Worm (Caenorhabditis elegans) whole organism, L1 larva: ENCODE measurements around the gene C05D9.7.

Experiments
- F16B12.6 ChIP-seq: fragments of 150-350 bp; optimal IDR thresholded peaks from 2 replicates; lab custom pipeline; 2014; ENCODE audit warnings: missing biosample characterization, missing genetic modification characterization
- aha-1 ChIP-seq: fragments of 150-350 bp; optimal IDR thresholded peaks from 2 replicates; lab custom pipeline; 2014; ENCODE audit warnings: missing biosample characterization, missing genetic modification characterization
- alr-1 ChIP-seq: fragments of 200-800 bp; sonication (Bioruptor generic); optimal IDR thresholded peaks from 2 replicates; lab custom pipeline; 2018; ENCODE audit warnings: borderline replicate concordance, mild to moderate bottlenecking, missing genetic modification characterization, missing compliant biosample characterization
- ama-1 ChIP-seq: fragments of 150-350 bp; optimal IDR thresholded peaks from 2 replicates; lab custom pipeline; 2014
- blmp-1 ChIP-seq: fragments of 150-350 bp; optimal IDR thresholded peaks from 2 replicates; lab custom pipeline; 2014; ENCODE audit warnings: missing biosample characterization, missing genetic modification characterization
- ceh-82 ChIP-seq, 3 experiments: fragments of 150-350 bp in 1 of 3; sonication (generic microtip) in 2 of 3; optimal IDR thresholded peaks; 2 replicates each; lab custom pipeline; 2014 to 2017; ENCODE audit warnings: missing biosample characterization in 3 of 3, missing genetic modification characterization in 3 of 3
- ceh-90 ChIP-seq: sonication (generic microtip); optimal IDR thresholded peaks from 2 replicates; lab custom pipeline; 2016; ENCODE audit warnings: missing genetic modification characterization, missing compliant biosample characterization
- ces-1 ChIP-seq: fragments of 150-350 bp; optimal IDR thresholded peaks from 2 replicates; lab custom pipeline; 2014; ENCODE audit warnings: missing biosample characterization, missing genetic modification reagents, missing genetic modification characterization
- dsc-1 ChIP-seq: sonication (generic microtip); optimal IDR thresholded peaks from 2 replicates; lab custom pipeline; 2016; ENCODE audit warnings: mild to moderate bottlenecking, missing genetic modification characterization, missing compliant biosample characterization
- efl-1 ChIP-seq, 4 experiments: fragments of 150-350 bp; optimal IDR thresholded peaks in 3 of 4; peaks in 1 of 4; 1 replicate in 1 of 4; 2 replicates in 3 of 4; lab custom pipeline; 2014; ENCODE audit warnings: missing biosample characterization in 2 of 4, missing genetic modification characterization in 2 of 4, missing genetic modification reagents in 2 of 4
- egl-13 ChIP-seq: sonication (generic microtip); optimal IDR thresholded peaks from 2 replicates; lab custom pipeline; 2016; ENCODE audit warnings: missing genotype, missing genetic modification reagents, missing genetic modification characterization, missing compliant biosample characterization
- egl-27 ChIP-seq, 2 experiments: fragments of 150-350 bp in 1 of 2; sonication (generic microtip); optimal IDR thresholded peaks; 3 replicates each; lab custom pipeline; 2017 to 2018; ENCODE audit warnings: missing biosample characterization in 2 of 2, missing genetic modification characterization in 2 of 2, missing genetic modification reagents in 2 of 2
- elt-2 ChIP-seq: sonication (generic microtip); optimal IDR thresholded peaks from 2 replicates; lab custom pipeline; 2016; ENCODE audit warnings: missing genetic modification characterization, mild to moderate bottlenecking, inconsistent platforms, missing compliant biosample characterization, missing genetic modification reagents
- elt-3 ChIP-seq, 6 experiments: fragments of 150-350 bp in 1 of 6; sonication (generic microtip); optimal IDR thresholded peaks; 2 replicates each; lab custom pipeline; 2017 to 2018; ENCODE audit warnings: missing biosample characterization in 6 of 6, missing genetic modification characterization in 6 of 6, inconsistent platforms in 1 of 6
- lin-13 ChIP-seq: fragments of 150-350 bp; optimal IDR thresholded peaks from 2 replicates; lab custom pipeline; 2014; ENCODE audit warnings: missing biosample characterization, missing genetic modification reagents, missing genetic modification characterization
- lin-14 ChIP-seq: fragments of 200-800 bp; sonication (Bioruptor generic); optimal IDR thresholded peaks from 2 replicates; lab custom pipeline; 2018; ENCODE audit warnings: mild to moderate bottlenecking, missing genetic modification characterization, moderate library complexity, missing compliant biosample characterization
- lin-35 ChIP-seq, 2 experiments: fragments of 150-350 bp; optimal IDR thresholded peaks; 2 replicates each; lab custom pipeline; 2014; ENCODE audit warnings: missing biosample characterization in 2 of 2, missing genetic modification characterization in 2 of 2, missing genetic modification reagents in 2 of 2
- lir-3 ChIP-seq: sonication (generic microtip); optimal IDR thresholded peaks from 2 replicates; lab custom pipeline; 2016; ENCODE audit warnings: mild to moderate bottlenecking, missing genetic modification characterization, moderate library complexity, missing compliant biosample characterization; ENCODE audit not compliant: poor library complexity
- lsy-2 ChIP-seq, 2 experiments: fragments of 150-350 bp; optimal IDR thresholded peaks; 2 replicates each; lab custom pipeline; 2014; ENCODE audit warnings: missing biosample characterization in 2 of 2, missing genetic modification characterization in 2 of 2
- mab-9 ChIP-seq: fragments of 200-800 bp; sonication (Bioruptor generic); IDR thresholded peaks from 2 replicates; pipeline ENCODE4 v1.3.6; 2022; ENCODE audit warnings: missing genetic modification reagents, missing genetic modification characterization, missing compliant biosample characterization
- mdl-1 ChIP-seq, 2 experiments: fragments of 150-350 bp; optimal IDR thresholded peaks; 2 replicates each; lab custom pipeline; 2014 to 2017; ENCODE audit warnings: missing biosample characterization in 2 of 2, missing genetic modification characterization in 2 of 2, inconsistent platforms in 1 of 2
- mef-2 ChIP-seq: fragments of 150-350 bp; optimal IDR thresholded peaks from 2 replicates; lab custom pipeline; 2014; ENCODE audit warnings: missing biosample characterization, missing genetic modification characterization
- mep-1 ChIP-seq: fragments of 150-350 bp; optimal IDR thresholded peaks from 2 replicates; lab custom pipeline; 2014; ENCODE audit warnings: missing biosample characterization, missing genetic modification characterization
- nhr-11 ChIP-seq: fragments of 150-350 bp; optimal IDR thresholded peaks from 2 replicates; lab custom pipeline; 2014; ENCODE audit warnings: missing biosample characterization, missing genetic modification characterization
- nhr-19 ChIP-seq: fragments of 200-800 bp; sonication (Bioruptor generic); conservative IDR thresholded peaks from 2 replicates; pipeline ENCODE4 v1.3.6; 2022; ENCODE audit warnings: missing genetic modification characterization, missing compliant biosample characterization
- nhr-237 ChIP-seq: fragments of 150-350 bp; optimal IDR thresholded peaks from 2 replicates; lab custom pipeline; 2014; ENCODE audit warnings: missing biosample characterization, missing genetic modification characterization
- nhr-47 ChIP-seq: sonication (generic microtip); optimal IDR thresholded peaks from 2 replicates; lab custom pipeline; 2016; ENCODE audit warnings: mild to moderate bottlenecking, missing genetic modification characterization, moderate library complexity, missing compliant biosample characterization
- nhr-71 ChIP-seq: sonication (generic microtip); optimal IDR thresholded peaks from 2 replicates; lab custom pipeline; 2016; ENCODE audit warnings: mild to moderate bottlenecking, missing genetic modification characterization, moderate library complexity, missing compliant biosample characterization
- nhr-77 ChIP-seq: fragments of 150-350 bp; optimal IDR thresholded peaks from 2 replicates; lab custom pipeline; 2014; ENCODE audit warnings: missing biosample characterization, missing genetic modification characterization
- nhr-85 ChIP-seq: sonication (generic microtip); peaks from one replicate; lab custom pipeline; 2016; ENCODE audit warnings: missing genetic modification characterization, inconsistent platforms, missing compliant biosample characterization
- nhr-90 ChIP-seq: sonication (generic microtip); optimal IDR thresholded peaks from 2 replicates; lab custom pipeline; 2016; ENCODE audit warnings: mild to moderate bottlenecking, missing genetic modification characterization, missing compliant biosample characterization; ENCODE audit not compliant: poor library complexity
- rnt-1 ChIP-seq: sonication (generic microtip); optimal IDR thresholded peaks from 2 replicates; lab custom pipeline; 2016; ENCODE audit warnings: mild to moderate bottlenecking, missing genetic modification characterization, moderate library complexity, missing compliant biosample characterization
- skn-1 ChIP-seq: fragments of 150-350 bp; optimal IDR thresholded peaks from 2 replicates; lab custom pipeline; 2014; ENCODE audit warnings: missing biosample characterization, missing genetic modification characterization
- snpc-4 ChIP-seq: fragments of 150-350 bp; optimal IDR thresholded peaks from 2 replicates; lab custom pipeline; 2014; ENCODE audit warnings: missing biosample characterization, missing genetic modification characterization
- snu-23 ChIP-seq: sonication (generic microtip); optimal IDR thresholded peaks from 2 replicates; lab custom pipeline; 2016; ENCODE audit warnings: missing genetic modification characterization, missing compliant biosample characterization
- sox-4 ChIP-seq: sonication (generic microtip); optimal IDR thresholded peaks from 2 replicates; lab custom pipeline; 2016; ENCODE audit warnings: missing genetic modification characterization, missing compliant biosample characterization
- swsn-7 ChIP-seq: sonication (generic microtip); optimal IDR thresholded peaks from 2 replicates; lab custom pipeline; 2016; ENCODE audit warnings: missing genetic modification characterization, missing compliant biosample characterization
- tlp-1 ChIP-seq: fragments of 150-350 bp; optimal IDR thresholded peaks from 2 replicates; lab custom pipeline; 2014; ENCODE audit warnings: missing biosample characterization, missing genetic modification characterization
- unc-98 ChIP-seq: fragments of 200-800 bp; sonication (Bioruptor generic); IDR thresholded peaks from 2 replicates; pipeline ENCODE4 v1.3.6; 2022; ENCODE audit warnings: missing genetic modification characterization, missing compliant biosample characterization
- vab-15 ChIP-seq: sonication (generic microtip); optimal IDR thresholded peaks from 2 replicates; lab custom pipeline; 2017; ENCODE audit warnings: missing genotype, mild to moderate bottlenecking, missing genetic modification characterization, missing compliant biosample characterization
- xbp-1 ChIP-seq: sonication (generic microtip); optimal IDR thresholded peaks from 2 replicates; lab custom pipeline; 2016; ENCODE audit warnings: missing genetic modification characterization, missing compliant biosample characterization

The C05D9.7 gene

DNA sequence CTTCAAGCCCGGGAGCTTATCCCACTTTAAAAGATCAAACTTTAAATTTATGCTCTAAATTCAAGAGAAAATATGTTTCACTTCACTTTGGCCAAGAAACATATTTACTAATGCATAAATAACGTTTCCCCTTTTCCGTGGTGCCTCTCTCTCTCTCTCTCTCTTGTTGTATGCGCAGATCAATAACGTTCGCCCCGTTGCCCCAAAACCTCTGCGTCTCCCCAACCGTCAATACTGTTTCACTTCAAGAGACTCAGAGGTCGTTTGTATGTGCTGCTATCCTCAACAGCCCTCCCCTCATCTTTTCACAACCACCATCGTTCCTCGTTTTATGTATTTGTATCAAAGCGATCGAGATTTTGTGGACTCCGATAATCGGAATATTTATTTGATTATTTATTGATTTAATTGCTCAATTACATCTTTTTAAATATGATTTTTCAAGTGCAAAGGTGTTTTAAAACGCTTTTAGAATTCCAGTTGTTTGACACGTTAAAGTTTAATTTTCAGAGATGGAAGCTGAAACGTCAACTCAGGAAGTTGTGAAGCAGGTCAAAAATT, 15.4 kb downstream of the C05D9.7 start, which contains the start of gene ife-4 (continued):
- no peak for TF ChIP-seq ces-1 (GFP tag; lab: Kevin White, UChicago)
- no peak for TF ChIP-seq sox-4 (tag; lab: Kevin White, UChicago)
- TF ChIP-seq nhr-47 (tag; lab: Kevin White, UChicago) = peak; percentile 20
- TF ChIP-seq egl-27 (tag; optimal IDR thresholded peaks at IDR 0.05; lab: Kevin White, UChicago) = no peak
- TF ChIP-seq nhr-237 (tag; lab: Kevin White, UChicago) = no peak
- TF ChIP-seq mef-2 (tag; lab: Kevin White, UChicago) = no peak
- TF ChIP-seq nhr-85 = no peak
- no peak for TF ChIP-seq vab-15 (tag; lab: Kevin White, UChicago)
- TF ChIP-seq tlp-1 (tag; lab: Kevin White, UChicago) = no peak
- TF ChIP-seq lin-14 (GFP tag; lab: Kevin White, UChicago) = peak; percentile 85
- no peak for TF ChIP-seq ceh-90 (tag; lab: Kevin White, UChicago)
- no peak for TF ChIP-seq aha-1
- TF ChIP-seq xbp-1 (tag; lab: Kevin White, UChicago) = no peak
- no peak for TF ChIP-seq nhr-90 (tag; lab: Kevin White, UChicago)
- TF ChIP-seq elt-3 (tag; optimal IDR thresholded peaks at IDR 0.05; lab: Kevin White, UChicago) = no peak
- peak; percentile 22 for TF ChIP-seq nhr-71 (tag; lab: Kevin White, UChicago)
- TF ChIP-seq egl-13 = peak; percentile 35
- TF ChIP-seq lir-3 (tag; lab: Kevin White, UChicago) = peak; percentile 28
- no peak for TF ChIP-seq mab-9 (GFP tag; lab: Robert Waterston, UW)
- peak; percentile 43 for TF ChIP-seq swsn-7 (tag; lab: Kevin White, UChicago)
- TF ChIP-seq nhr-19 = no peak
- no peak for TF ChIP-seq snpc-4 (tag; lab: Kevin White, UChicago)

DNA sequence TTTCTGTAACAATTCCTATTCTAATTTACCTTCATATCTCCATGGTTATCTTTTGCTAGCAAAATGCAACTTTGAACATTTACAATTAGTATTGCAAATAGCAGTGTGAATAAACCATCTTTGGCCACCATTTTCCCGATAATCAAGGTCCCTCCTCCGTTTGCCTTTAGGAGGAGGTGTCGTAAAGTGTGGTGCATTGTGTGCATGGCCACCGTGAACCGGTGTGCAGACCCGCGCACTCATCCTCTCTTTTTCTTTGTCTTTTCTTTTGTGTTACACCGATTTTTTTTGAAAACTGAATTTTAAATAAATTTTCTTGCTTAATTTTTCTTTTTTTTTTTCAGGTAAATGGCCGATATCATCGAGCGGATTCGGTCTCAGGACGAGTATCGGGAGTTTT, 22.4 kb downstream of the C05D9.7 start, which contains the start of the genes pigx-1 and rme-6:
Gene pigx-1, minus strand, starts transcription at position 206 of the 400 bp plus-strand sequence.
Gene rme-6, plus strand, starts transcription at position 345 of the 400 bp plus-strand sequence.
- TF ChIP-seq rnt-1 (tag; lab: Kevin White, UChicago) = peak; percentile 3
- TF ChIP-seq snu-23 (GFP tag; lab: Kevin White, UChicago) = peak; percentile 55
- TF ChIP-seq nhr-77 (tag; lab: Kevin White, UChicago) = no peak
- no peak for TF ChIP-seq lir-3 (tag; lab: Kevin White, UChicago)
- TF ChIP-seq nhr-71 (tag; lab: Kevin White, UChicago) = peak; percentile 34
- peak; percentile 51 for TF ChIP-seq mep-1 (tag; lab: Kevin White, UChicago)
- peak; percentile 18 for TF ChIP-seq swsn-7 (tag; lab: Kevin White, UChicago)
- peak in 1 of 2 experiments; percentile 31 for TF ChIP-seq mdl-1 (tag; optimal IDR thresholded peaks at IDR 0.05; lab: Kevin White, UChicago)
- TF ChIP-seq lsy-2 (tag; optimal IDR thresholded peaks at IDR 0.05; lab: Kevin White, UChicago) = peak in 1 of 2 experiments; percentile 39
- peak in 1 of 2 experiments; percentile 6 for TF ChIP-seq lin-35 (GFP tag; optimal IDR thresholded peaks at IDR 0.05; lab: Kevin White, UChicago)
- TF ChIP-seq elt-2 (tag; lab: Kevin White, UChicago) = no peak
- TF ChIP-seq skn-1 (tag; lab: Kevin White, UChicago) = peak; percentile 40
- TF ChIP-seq lin-14 (GFP tag; lab: Kevin White, UChicago) = no peak
- no peak for TF ChIP-seq dsc-1 (tag; lab: Kevin White, UChicago)
- peak; percentile 1 for TF ChIP-seq xbp-1 (tag; lab: Kevin White, UChicago)
- peak; percentile 18 for TF ChIP-seq blmp-1 (tag; lab: Kevin White, UChicago)
- TF ChIP-seq efl-1 (optimal IDR thresholded peaks at IDR 0.05; lab: Kevin White, UChicago) = peak; percentile 13 to 14
- peak in 1 of 2 experiments; percentile 45 for TF ChIP-seq efl-1 (GFP tag; optimal IDR thresholded peaks at IDR 0.05 in 1 of 2; lab: Kevin White, UChicago)
- TF ChIP-seq egl-27 (tag; optimal IDR thresholded peaks at IDR 0.05; lab: Kevin White, UChicago) = no peak
- TF ChIP-seq nhr-237 (tag; lab: Kevin White, UChicago) = no peak
- TF ChIP-seq ceh-82 (tag; optimal IDR thresholded peaks at IDR 0.05; lab: Kevin White, UChicago) = peak in 1 of 3 experiments; percentile 28
- no peak for TF ChIP-seq unc-98 (GFP tag; lab: Robert Waterston, UW)
- TF ChIP-seq ama-1 = no peak
- TF ChIP-seq alr-1 (tag; lab: Kevin White, UChicago) = no peak
- peak; percentile 36 for TF ChIP-seq nhr-47 (tag; lab: Kevin White, UChicago)
- TF ChIP-seq F16B12.6 (tag; lab: Kevin White, UChicago) = peak; percentile 83
- TF ChIP-seq nhr-11 (tag; lab: Kevin White, UChicago) = no peak
- no peak for TF ChIP-seq lin-13 (GFP tag; lab: Kevin White, UChicago)
